Worm (Caenorhabditis elegans): ENCODE results near the gene Y80D3A.8.

- TF ChIP-seq nhr-11 (tag; optimal IDR thresholded peaks at IDR 0.05) (no peak), ZK546.5 (tag; optimal IDR thresholded peaks at IDR 0.05) (no peak), nhr-76 (tag; optimal IDR thresholded peaks at IDR 0.05) (no peak), snpc-4 (tag; optimal IDR thresholded peaks at IDR 0.05) (peak; percentile 29), skn-1 (tag; optimal IDR thresholded peaks at IDR 0.05) (no peak), ztf-11 (tag; optimal IDR thresholded peaks at IDR 0.05) (no peak), elt-3 (tag; optimal IDR thresholded peaks at IDR 0.05) (no peak), pha-4 (tag; optimal IDR thresholded peaks at IDR 0.05) (peak; percentile 42), nfya-1 (tag; optimal IDR thresholded peaks at IDR 0.05; ENCODE audit: insufficient read depth) (peak; percentile 50)
These were observed 45.5 kb upstream of the Y80D3A.8 start, which contains the start of gene emb-4 for ce11 chrV:18894924-18895388.
